Fruit fly (Drosophila melanogaster): ENCODE data around the gene Had1.

dm6 chrX:16313078-16313875, 4.8 kb upstream of the Had1 start, which contains the start of the genes CG9915 and SWIP:
- TF ChIP-seq CG14014 (GFP tag; IDR thresholded peaks at IDR 0.05) (no peak; the same call in 1 of the 2 replicates), dati (GFP tag; IDR thresholded peaks at IDR 0.05) (no peak), NFAT (GFP tag; IDR thresholded peaks at IDR 0.05) (no peak), Tbp (GFP tag; optimal IDR thresholded peaks at IDR 0.05) (no peak)

All from whole organism, embryonic.